Worm (Caenorhabditis elegans) whole organism, late embryonic: Measurements from ENCODE around the gene F58A6.5.

Experiments used
- dve-1 ChIP-seq: sonication (generic microtip); optimal IDR thresholded peaks from 2 replicates; lab custom pipeline; 2017; ENCODE audit warnings: antibody characterized with exemption, mild to moderate bottlenecking, missing genetic modification characterization, missing compliant biosample characterization
- elt-2 ChIP-seq: sonication (generic microtip); optimal IDR thresholded peaks from 2 replicates; lab custom pipeline; 2016; ENCODE audit warnings: missing genetic modification reagents, missing genetic modification characterization, missing compliant biosample characterization
- unc-42 ChIP-seq: sonication (generic microtip); optimal IDR thresholded peaks from 2 replicates; lab custom pipeline; 2016; ENCODE audit warnings: missing genotype, missing genetic modification characterization, missing compliant biosample characterization

- peak; percentile 83 for TF ChIP-seq elt-2
- no peak for TF ChIP-seq dve-1 (tag; lab: Kevin White, UChicago)
- no peak for TF ChIP-seq unc-42 (tag; lab: Kevin White, UChicago)
Observed at ce11 chrII:5184661-5185545, 36.7 kb upstream of the F58A6.5 start.
